Fruit fly (Drosophila melanogaster) whole organism: ENCODE measurements around the gene dlg1.

Experiments used
- CG8478 ChIP-seq: fragments of >200 bp; optimal IDR thresholded peaks from 2 replicates; lab custom pipeline; 2018; ENCODE audit warnings: inconsistent platforms
- Dll ChIP-seq: fragments of >200 bp; optimal IDR thresholded peaks from 2 replicates; lab custom pipeline; 2017
- EcR ChIP-seq, 2 experiments: fragments of >200 bp; optimal IDR thresholded peaks; 2 replicates each; lab custom pipeline; 2017; ENCODE audit warnings: missing biosample characterization in 2 of 2, missing genetic modification characterization in 2 of 2, missing genetic modification reagents in 2 of 2
- pan ChIP-seq: fragments of >200 bp; optimal IDR thresholded peaks from 2 replicates; lab custom pipeline; 2017
- psq ChIP-seq: fragments of >200 bp; optimal IDR thresholded peaks from 2 replicates; lab custom pipeline; 2017
- usp ChIP-seq: fragments of >200 bp; optimal IDR thresholded peaks from 2 replicates; lab custom pipeline; 2017; ENCODE audit warnings: missing biosample characterization, missing genetic modification characterization, mixed read lengths

Gene dlg1

DNA sequence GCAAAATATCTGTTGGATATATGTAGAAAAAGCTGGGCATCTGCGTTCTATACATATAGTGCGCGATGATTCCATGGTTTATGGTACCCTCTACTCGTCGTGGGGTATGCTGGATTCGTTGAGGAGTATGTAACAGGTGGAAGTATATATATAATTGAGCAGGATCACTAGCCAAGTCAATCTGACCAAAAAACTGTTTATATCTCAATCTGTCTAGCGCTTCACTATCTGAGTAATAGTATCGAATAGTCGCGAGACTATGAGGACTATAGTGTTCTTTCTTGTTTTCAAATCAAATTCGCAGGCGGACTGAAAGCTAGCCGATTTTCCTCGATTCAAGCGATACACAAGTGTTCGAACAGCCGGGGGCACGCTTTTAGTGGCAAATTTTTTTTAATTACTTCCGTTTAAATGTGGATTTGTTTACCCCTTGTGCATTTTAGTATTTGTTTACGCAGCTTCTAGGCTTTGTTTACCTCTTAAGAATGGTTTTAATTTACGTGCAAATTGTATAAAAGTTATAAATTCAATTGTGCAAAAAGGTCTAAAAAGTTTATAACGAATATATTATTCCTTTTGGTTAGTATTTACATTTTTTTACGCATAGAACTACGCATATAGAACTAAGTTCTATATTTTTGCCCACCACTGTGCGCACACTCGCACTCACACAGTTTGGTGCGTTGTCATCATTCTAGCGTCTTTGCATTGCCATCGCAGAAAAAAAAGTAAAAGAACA, 21.3 kb downstream of the dlg1 start:
- TF ChIP-seq CG8478 (lab: Kevin White, UChicago) (no peak), usp (GFP tag; lab: Kevin White, UChicago) (no peak), pan (no peak), EcR (GFP tag; optimal IDR thresholded peaks at IDR 0.05; lab: Kevin White, UChicago) (no peak), psq (lab: Kevin White, UChicago) (no peak), Dll (lab: Kevin White, UChicago) (no peak)

DNA sequence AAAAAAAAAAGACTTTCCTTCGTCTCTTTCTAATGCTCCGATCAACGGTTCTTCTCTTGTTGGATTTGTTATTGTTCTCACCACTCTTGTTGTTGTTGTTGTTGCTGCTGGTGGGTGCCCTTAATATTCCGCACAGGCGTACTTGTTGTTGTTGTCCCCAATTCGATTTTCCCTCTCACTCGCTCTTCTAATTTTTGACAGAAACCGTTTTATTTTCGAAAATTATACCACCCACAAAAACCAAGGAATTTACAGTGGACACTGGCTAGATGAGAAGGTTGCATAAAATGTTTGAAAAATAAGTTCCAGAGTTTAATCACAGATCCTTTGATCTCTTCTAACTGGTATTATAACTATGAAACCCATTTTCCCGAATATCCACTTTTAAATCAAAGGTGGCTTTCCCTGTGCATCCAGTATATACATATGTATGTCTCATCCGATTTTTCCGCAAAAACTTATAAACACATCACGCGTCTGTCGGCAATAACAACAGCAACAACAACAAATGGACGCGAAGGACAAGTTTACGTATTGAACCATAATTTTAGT, 22.0 kb downstream of the dlg1 start:
- TF ChIP-seq psq (lab: Kevin White, UChicago) = no peak
- no peak for TF ChIP-seq Dll (lab: Kevin White, UChicago)
- no peak for TF ChIP-seq CG8478 (lab: Kevin White, UChicago)
- TF ChIP-seq pan = no peak
- no peak for TF ChIP-seq EcR (GFP tag; optimal IDR thresholded peaks at IDR 0.05; lab: Kevin White, UChicago)
- no peak for TF ChIP-seq usp (GFP tag; lab: Kevin White, UChicago)

DNA sequence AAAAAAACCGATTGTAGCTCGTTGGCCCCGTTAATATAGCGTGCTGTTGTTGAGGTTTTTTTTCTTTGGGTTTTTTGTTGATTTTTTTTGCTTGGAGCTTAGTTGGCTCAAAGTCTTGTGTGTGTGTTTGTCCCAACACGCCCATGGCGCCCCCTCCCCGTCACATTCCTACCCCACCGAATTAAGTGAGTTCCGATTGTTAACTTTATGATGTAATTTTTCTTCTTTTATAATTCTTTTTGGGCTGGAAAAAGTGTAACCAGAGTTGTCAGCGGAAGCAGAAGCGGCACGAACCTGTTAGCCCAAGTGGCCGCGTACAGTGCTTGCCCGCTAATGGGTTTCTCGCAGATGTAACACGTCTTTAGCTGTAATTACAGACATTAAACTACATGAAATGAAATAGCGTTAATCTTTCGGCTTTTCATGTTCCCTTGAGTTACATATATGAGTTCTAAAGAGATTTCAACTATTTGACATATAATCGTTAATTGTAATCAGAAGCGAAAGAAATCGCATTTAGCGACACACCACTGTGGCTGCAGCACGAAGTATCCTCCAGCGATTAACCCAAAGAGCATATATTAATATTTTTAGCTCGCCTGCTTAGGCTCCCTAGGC, 23.6 kb downstream of the dlg1 start:
- TF ChIP-seq usp (GFP tag; lab: Kevin White, UChicago) (no peak), CG8478 (lab: Kevin White, UChicago) (no peak), psq (lab: Kevin White, UChicago) (no peak), pan (no peak), EcR (GFP tag; optimal IDR thresholded peaks at IDR 0.05; lab: Kevin White, UChicago) (no peak), Dll (lab: Kevin White, UChicago) (no peak)

DNA sequence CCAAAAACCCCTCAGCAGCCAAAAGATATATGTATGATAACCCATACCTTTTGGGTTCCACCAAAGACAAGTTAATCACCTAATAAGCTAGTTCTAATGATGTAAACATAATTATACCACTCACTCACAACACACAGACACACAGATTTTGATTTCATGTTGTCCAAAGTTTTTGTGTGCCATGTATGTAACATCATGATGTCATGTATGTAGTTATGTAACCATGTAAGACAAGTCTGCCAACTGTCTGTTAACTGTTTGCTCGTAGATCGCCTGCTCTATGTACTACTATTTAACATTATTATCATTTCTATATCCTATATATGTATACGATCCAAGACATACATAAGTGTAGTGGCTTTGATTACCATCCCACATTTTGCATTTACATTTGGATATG, 34.8 kb downstream of the dlg1 start:
- TF ChIP-seq CG8478 (lab: Kevin White, UChicago) (no peak), pan (no peak), usp (GFP tag; lab: Kevin White, UChicago) (no peak), EcR (GFP tag; optimal IDR thresholded peaks at IDR 0.05; lab: Kevin White, UChicago) (no peak)

DNA sequence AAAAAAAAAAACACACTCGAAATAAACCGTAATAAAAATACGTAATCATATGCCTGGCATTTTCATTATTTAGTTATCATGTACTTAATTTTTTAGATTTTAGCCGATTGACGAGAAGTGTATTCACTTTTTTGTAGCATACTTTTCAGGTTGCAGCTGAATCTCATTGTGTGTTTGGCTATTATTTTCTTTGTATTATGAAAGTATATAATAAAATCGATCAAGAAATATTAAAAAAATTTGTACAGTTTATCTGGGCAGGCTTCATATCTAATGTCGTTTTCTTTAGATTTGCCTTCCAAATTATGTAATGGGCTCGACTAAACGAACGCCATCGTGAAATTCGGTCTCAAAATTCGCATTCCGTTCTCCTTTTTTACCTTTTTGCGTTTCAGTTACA, 40.2 kb downstream of the dlg1 start, which contains the start of gene CG15196:
Gene CG15196, plus strand, starts transcription at position 301 of the 400 bp plus-strand sequence.
- TF ChIP-seq Dll (lab: Kevin White, UChicago) (no peak), EcR (GFP tag; optimal IDR thresholded peaks at IDR 0.05; lab: Kevin White, UChicago) (no peak), pan (no peak), usp (GFP tag; lab: Kevin White, UChicago) (no peak), psq (lab: Kevin White, UChicago) (no peak)

DNA sequence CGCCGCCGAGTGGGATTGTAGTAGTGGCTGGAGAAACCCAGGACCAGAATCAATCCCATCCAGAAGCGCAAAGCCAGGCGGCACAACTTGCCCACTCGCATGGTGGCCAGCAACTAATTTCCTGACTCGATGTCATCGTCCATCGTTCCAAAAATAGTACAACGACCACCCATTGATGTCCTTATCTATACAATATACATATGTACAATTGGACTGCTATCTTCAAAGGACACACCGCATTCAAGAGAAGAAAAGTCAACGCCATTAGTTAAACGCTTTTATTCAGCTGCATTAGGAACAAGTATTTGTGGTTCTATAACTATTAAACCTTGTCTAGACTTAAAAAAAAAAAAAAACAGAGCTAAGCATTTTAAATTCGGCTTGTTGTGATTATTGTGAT, 43.6 kb downstream of the dlg1 start, which contains the start of gene Gr10b:
Gene Gr10b, minus strand, starts transcription at position 101 of the 400 bp plus-strand sequence.
- TF ChIP-seq usp (GFP tag; lab: Kevin White, UChicago) = no peak
- no peak for TF ChIP-seq EcR (GFP tag; optimal IDR thresholded peaks at IDR 0.05; lab: Kevin White, UChicago)
- TF ChIP-seq psq (lab: Kevin White, UChicago) = no peak
- no peak for TF ChIP-seq CG8478 (lab: Kevin White, UChicago)
- no peak for TF ChIP-seq Dll (lab: Kevin White, UChicago)
- TF ChIP-seq pan = no peak

DNA sequence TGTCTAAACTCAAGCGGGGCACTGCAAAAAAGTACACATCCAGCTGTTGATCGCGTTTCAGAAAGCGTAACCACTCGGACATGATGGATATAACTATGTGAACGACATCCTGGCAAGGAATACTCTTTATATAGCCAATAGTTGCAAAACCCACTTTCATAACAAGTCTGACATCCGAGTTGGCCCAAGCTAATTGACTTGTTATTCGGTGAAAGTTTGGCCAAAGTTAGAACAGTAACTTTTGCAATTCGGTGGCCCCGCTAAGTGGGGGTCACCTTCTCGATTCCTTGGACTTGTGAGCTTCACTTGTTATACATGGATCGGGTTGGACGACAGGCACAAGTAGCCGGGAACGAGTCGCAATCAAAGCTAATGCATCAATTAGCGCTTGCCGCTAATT, 47.9 kb downstream of the dlg1 start, which contains the start of the genes Gr10a and Or10a:
Gene Gr10a, minus strand, starts transcription at position 101 of the 400 bp plus-strand sequence.
Gene Or10a, minus strand, starts transcription at position 101 of the 400 bp plus-strand sequence.
- TF ChIP-seq CG8478 (lab: Kevin White, UChicago) = no peak
- TF ChIP-seq EcR (GFP tag; optimal IDR thresholded peaks at IDR 0.05; lab: Kevin White, UChicago) = no peak
- no peak for TF ChIP-seq psq (lab: Kevin White, UChicago)
- TF ChIP-seq pan = no peak
- TF ChIP-seq Dll (lab: Kevin White, UChicago) = no peak
- TF ChIP-seq usp (GFP tag; lab: Kevin White, UChicago) = no peak

DNA sequence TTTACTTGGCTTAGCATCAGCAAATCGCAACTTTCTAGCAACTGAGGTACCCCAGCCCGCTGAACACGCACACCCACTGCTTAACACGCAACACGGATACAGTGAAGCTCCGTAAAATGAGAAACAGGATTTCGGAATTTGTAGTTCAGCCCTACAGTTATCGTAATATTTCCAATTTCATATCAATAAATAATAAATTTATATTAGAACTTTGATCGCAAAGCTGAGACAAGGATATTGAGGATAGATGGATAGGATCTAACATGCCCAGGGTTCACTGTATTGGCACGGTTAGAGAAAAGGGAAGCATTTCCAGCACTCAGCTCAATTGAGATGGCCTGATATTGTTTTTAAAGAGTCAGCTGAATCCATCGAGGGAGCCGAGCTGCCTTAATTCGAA, 49.7 kb downstream of the dlg1 start:
- TF ChIP-seq usp (GFP tag; lab: Kevin White, UChicago) (no peak), EcR (GFP tag; optimal IDR thresholded peaks at IDR 0.05; lab: Kevin White, UChicago) (no peak), CG8478 (lab: Kevin White, UChicago) (no peak), psq (lab: Kevin White, UChicago) (no peak), pan (no peak), Dll (lab: Kevin White, UChicago) (no peak)

DNA sequence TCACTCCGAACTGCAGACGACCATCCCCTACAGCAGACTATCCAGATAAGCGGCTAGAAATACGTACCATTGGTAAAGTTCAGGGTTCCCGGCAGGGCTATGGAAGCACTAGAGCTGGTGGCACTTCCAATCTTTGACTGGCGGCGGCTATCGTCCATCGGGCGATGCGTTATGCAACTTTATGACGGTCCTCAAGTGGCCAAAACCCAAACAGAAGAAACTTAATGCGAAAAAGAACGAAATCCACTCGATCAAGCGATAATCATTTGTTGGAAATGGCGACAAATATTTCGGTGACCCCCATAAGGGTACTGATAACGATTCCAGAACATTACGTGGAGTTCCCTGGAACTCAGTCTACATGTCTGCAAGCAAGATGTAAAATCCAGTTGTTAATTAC, 50.5 kb downstream of the dlg1 start:
- TF ChIP-seq pan (no peak), CG8478 (lab: Kevin White, UChicago) (no peak), usp (GFP tag; lab: Kevin White, UChicago) (no peak), EcR (GFP tag; optimal IDR thresholded peaks at IDR 0.05; lab: Kevin White, UChicago) (no peak), Dll (lab: Kevin White, UChicago) (no peak), psq (lab: Kevin White, UChicago) (no peak)

DNA sequence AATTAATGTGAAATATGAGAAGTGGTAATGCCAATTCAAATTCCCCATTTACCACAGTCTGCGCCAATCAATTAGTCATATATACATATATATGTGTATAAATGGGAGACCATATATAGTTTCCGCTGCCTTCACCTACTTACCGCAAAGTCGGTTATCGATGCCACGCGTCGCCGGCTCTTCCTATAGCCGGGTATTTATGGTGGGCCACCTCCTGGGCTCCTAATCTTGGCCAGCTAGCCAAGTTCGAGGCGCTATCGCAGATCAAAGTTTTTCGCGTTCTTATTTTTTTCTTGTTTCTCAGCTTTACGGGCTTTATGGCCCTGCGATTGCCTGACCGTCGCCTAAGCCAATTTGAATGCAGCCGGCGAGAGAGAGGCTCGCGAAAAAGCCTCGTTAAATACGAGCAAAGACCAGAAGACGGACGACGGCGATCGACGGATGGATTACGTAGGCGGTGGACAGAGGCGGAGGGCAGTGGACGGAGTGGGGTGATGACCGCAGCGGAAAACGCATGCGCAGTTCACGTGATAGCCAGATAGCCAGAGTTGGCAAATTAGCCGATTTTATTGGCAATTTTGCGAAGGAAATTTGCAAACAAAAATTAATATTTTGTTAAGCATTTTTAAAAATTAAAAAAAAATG, 51.4 kb downstream of the dlg1 start:
- TF ChIP-seq Dll (lab: Kevin White, UChicago) (no peak), CG8478 (lab: Kevin White, UChicago) (no peak), EcR (GFP tag; optimal IDR thresholded peaks at IDR 0.05; lab: Kevin White, UChicago) (no peak)

DNA sequence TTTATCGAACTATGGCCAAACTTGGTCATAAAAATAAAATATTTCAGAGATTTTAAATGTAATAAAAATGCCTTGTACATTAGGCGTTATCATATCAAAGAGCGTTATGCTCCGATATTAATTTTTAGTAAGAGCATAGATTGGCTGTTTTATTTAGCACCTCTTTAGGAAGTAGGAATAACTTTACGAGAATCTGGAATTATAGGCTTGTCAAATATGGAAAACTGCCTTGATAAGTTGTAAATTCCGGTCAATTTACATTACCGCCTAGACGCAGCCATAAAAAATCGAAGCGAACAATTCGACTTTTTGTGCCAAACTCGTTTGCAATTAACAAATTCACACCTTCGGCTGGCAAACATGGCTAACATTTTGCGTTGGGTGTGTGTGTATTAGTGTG, 52.6 kb downstream of the dlg1 start:
- no peak for TF ChIP-seq psq (lab: Kevin White, UChicago)
- no peak for TF ChIP-seq EcR (GFP tag; optimal IDR thresholded peaks at IDR 0.05; lab: Kevin White, UChicago)
- TF ChIP-seq CG8478 (lab: Kevin White, UChicago) = no peak
- TF ChIP-seq usp (GFP tag; lab: Kevin White, UChicago) = no peak
- TF ChIP-seq pan = no peak
- no peak for TF ChIP-seq Dll (lab: Kevin White, UChicago)
